Fruit fly (Drosophila melanogaster): ENCODE measurements around the gene FER.

The FER gene

dm6 chr3R:9418373-9419299 lies 24.3 kb upstream of the FER start (continued):
- no peak for TF ChIP-seq pum (GFP tag; optimal IDR thresholded peaks at IDR 0.05)
- no peak for TF ChIP-seq NFAT (GFP tag; IDR thresholded peaks at IDR 0.05)
- no peak for TF ChIP-seq CG7928 (GFP tag; optimal IDR thresholded peaks at IDR 0.05)
- TF ChIP-seq CkIIα-i1 (GFP tag; IDR thresholded peaks at IDR 0.05), result no peak
- TF ChIP-seq CG6654 (GFP tag; optimal IDR thresholded peaks at IDR 0.05), result no peak
- no peak for TF ChIP-seq CG2712 (tag; optimal IDR thresholded peaks at IDR 0.05)

- TF ChIP-seq CG4328 (GFP tag; optimal IDR thresholded peaks at IDR 0.05), result peak; percentile 5
- TF ChIP-seq Asciz (GFP tag; optimal IDR thresholded peaks at IDR 0.05), result peak; percentile 3
- no peak for TF ChIP-seq CG42726 (GFP tag; IDR thresholded peaks at IDR 0.05; ENCODE audit: partially characterized antibody)
- no peak for TF ChIP-seq CG7556 (GFP tag; optimal IDR thresholded peaks at IDR 0.05)
- no peak for TF ChIP-seq Dfd (GFP tag; optimal IDR thresholded peaks at IDR 0.05)
- no peak for TF ChIP-seq oc (tag; optimal IDR thresholded peaks at IDR 0.05)
- TF ChIP-seq Deaf1 (tag; optimal IDR thresholded peaks at IDR 0.05), result peak; percentile 97
- no peak for TF ChIP-seq vvl (GFP tag; IDR thresholded peaks at IDR 0.05)
- TF ChIP-seq CG11085 (GFP tag; IDR thresholded peaks at IDR 0.05), result no peak
- no peak for TF ChIP-seq tx (GFP tag; optimal IDR thresholded peaks at IDR 0.05)
- no peak for TF ChIP-seq zfh1 (GFP tag; IDR thresholded peaks at IDR 0.05)
- TF ChIP-seq insv (GFP tag; optimal IDR thresholded peaks at IDR 0.05), result peak in 1 of 2 experiments; percentile 78
- TF ChIP-seq kah (GFP tag; optimal IDR thresholded peaks at IDR 0.05), result peak; percentile 99
- TF ChIP-seq CG11504 (tag; optimal IDR thresholded peaks at IDR 0.05), result no peak
- no peak for TF ChIP-seq Dll (GFP tag; IDR thresholded peaks at IDR 0.05; ENCODE audit: partially characterized antibody)
- TF ChIP-seq row (GFP tag; IDR thresholded peaks at IDR 0.05), result no peak
- TF ChIP-seq CG3281 (GFP tag; optimal IDR thresholded peaks at IDR 0.05), result peak; percentile 31
- TF ChIP-seq NC2β (GFP tag; optimal IDR thresholded peaks at IDR 0.05), result no peak
- TF ChIP-seq sna (GFP tag; IDR thresholded peaks at IDR 0.05; ENCODE audit: partially characterized antibody), result no peak
- no peak for TF ChIP-seq sima (GFP tag; optimal IDR thresholded peaks at IDR 0.05)
- no peak for TF ChIP-seq CG12104 (GFP tag; optimal IDR thresholded peaks at IDR 0.05)
- TF ChIP-seq gcm (GFP tag; optimal IDR thresholded peaks at IDR 0.05), result no peak
- TF ChIP-seq CG11093 (GFP tag; IDR thresholded peaks at IDR 0.05), result no peak
- no peak for TF ChIP-seq CG9609 (GFP tag; optimal IDR thresholded peaks at IDR 0.05)
- TF ChIP-seq CG34376 (GFP tag; optimal IDR thresholded peaks at IDR 0.05), result peak; percentile 86
- no peak for TF ChIP-seq CG2129 (GFP tag; IDR thresholded peaks at IDR 0.05; ENCODE audit: partially characterized antibody)
- TF ChIP-seq grn (GFP tag; optimal IDR thresholded peaks at IDR 0.05), result no peak
- TF ChIP-seq Hand (GFP tag; optimal IDR thresholded peaks at IDR 0.05), result peak; percentile 31
- no peak for TF ChIP-seq chm (GFP tag; IDR thresholded peaks at IDR 0.05)
- no peak for TF ChIP-seq CG16815 (GFP tag; optimal IDR thresholded peaks at IDR 0.05)
- no peak for TF ChIP-seq CG15073 (GFP tag; optimal IDR thresholded peaks at IDR 0.05)
- TF ChIP-seq psq (GFP tag; optimal IDR thresholded peaks at IDR 0.05), result no peak
- no peak for TF ChIP-seq br (optimal IDR thresholded peaks at IDR 0.05)
- peak; percentile 27 for TF ChIP-seq Fer3 (tag; optimal IDR thresholded peaks at IDR 0.05)
- no peak for TF ChIP-seq ranshi (GFP tag; IDR thresholded peaks at IDR 0.05)
- no peak for TF ChIP-seq pho (GFP tag; optimal IDR thresholded peaks at IDR 0.05)
- 0 out of 2 replicates have a peak, but pooled peaks have one; percentile 28 for TF ChIP-seq onecut (GFP tag; IDR thresholded peaks at IDR 0.05)
- TF ChIP-seq Eip74EF (GFP tag; optimal IDR thresholded peaks at IDR 0.05), result no peak
- TF ChIP-seq Hey (tag; optimal IDR thresholded peaks at IDR 0.05), result no peak
- peak; percentile 27 for TF ChIP-seq CG17568 (GFP tag; optimal IDR thresholded peaks at IDR 0.05)
Measured at dm6 chr3R:9417577-9418334, 23.4 kb upstream of the FER start, which contains the start of gene ps. Gene ps, plus strand, starts transcription at chr3R:9417940.

All from whole organism, embryonic.